Fruit fly (Drosophila melanogaster): ENCODE measurements around the gene Socs16D.

Socs16D gene

DNA sequence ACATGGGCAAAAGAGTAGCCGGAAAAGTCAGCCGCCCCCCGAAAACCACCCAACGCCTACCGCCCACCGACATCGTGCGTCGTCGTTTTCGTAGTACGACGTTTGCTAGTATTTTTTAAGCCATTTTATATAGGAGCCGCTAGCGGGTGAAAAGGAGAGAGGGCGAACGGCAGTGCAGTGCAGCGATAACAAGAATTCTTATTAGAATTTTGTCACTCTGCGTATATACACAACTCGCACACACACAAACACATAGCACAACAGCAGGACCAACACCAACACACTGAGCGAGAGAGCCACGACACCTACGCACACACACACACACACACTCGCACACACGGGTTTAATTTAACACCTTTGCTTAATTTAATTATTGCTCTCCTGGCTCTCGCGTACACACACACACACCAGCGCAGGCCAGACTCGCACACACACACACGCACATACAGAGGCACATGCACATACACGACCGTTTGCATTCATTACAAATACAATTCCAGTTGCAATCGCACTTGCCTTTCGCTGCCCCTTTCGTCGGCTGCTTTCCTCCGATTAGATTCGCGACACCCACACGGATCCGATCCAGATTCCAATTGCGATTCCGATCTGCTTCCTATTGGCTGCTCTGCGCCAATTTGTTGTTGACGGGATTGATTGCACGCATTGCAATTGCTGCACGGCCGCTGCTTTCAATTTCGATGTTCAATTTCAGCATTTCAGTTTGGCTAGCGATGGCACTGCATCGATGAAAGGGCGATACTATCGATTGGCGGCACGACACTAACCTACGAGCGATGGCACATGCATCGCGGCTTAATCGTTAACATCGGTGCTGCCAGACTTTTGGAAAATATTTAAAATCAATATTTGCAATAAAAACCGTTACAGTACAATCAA, at the start of gene Socs16D:
Gene Socs16D, minus strand, starts transcription at position 758 of the 897 bp plus-strand sequence.
- peak; percentile 17 for TF ChIP-seq sd (tag; optimal IDR thresholded peaks at IDR 0.05)
- TF ChIP-seq tgo (GFP tag; IDR thresholded peaks at IDR 0.05): no peak
- TF ChIP-seq pho (GFP tag; optimal IDR thresholded peaks at IDR 0.05): peak; percentile 48
- TF ChIP-seq pnt (GFP tag; optimal IDR thresholded peaks at IDR 0.05): peak; percentile 12
- 0 out of 2 replicates have a peak, but pooled peaks have one; percentile 9 for TF ChIP-seq ssp (GFP tag; IDR thresholded peaks at IDR 0.05)
- TF ChIP-seq CG13624 (GFP tag; optimal IDR thresholded peaks at IDR 0.05): peak; percentile 66
- no peak for TF ChIP-seq CG11247 (GFP tag; IDR thresholded peaks at IDR 0.05)
- no peak for TF ChIP-seq fd96Cb (tag; optimal IDR thresholded peaks at IDR 0.05)
- no peak for TF ChIP-seq nerfin-1 (tag; optimal IDR thresholded peaks at IDR 0.05)
- peak; percentile 95 for TF ChIP-seq CG2129 (GFP tag; IDR thresholded peaks at IDR 0.05; ENCODE audit: partially characterized antibody)
- peak; percentile 69 for TF ChIP-seq CoRest (tag; optimal IDR thresholded peaks at IDR 0.05)
- no peak for TF ChIP-seq NC2α (GFP tag; optimal IDR thresholded peaks at IDR 0.05)
- TF ChIP-seq pzg (GFP tag; optimal IDR thresholded peaks at IDR 0.05): peak; percentile 94
- peak; percentile 20 for TF ChIP-seq D (optimal IDR thresholded peaks at IDR 0.05)
- TF ChIP-seq D (GFP tag; optimal IDR thresholded peaks at IDR 0.05): no peak
- peak; percentile 19 for TF ChIP-seq exex (tag; optimal IDR thresholded peaks at IDR 0.05)
- TF ChIP-seq Six4 (GFP tag; optimal IDR thresholded peaks at IDR 0.05): no peak
- TF ChIP-seq Sin3A (optimal IDR thresholded peaks at IDR 0.05): peak; percentile 68
- no peak for TF ChIP-seq sima (GFP tag; optimal IDR thresholded peaks at IDR 0.05)
- no peak for TF ChIP-seq ftz-f1 (GFP tag; optimal IDR thresholded peaks at IDR 0.05)
- TF ChIP-seq ap (GFP tag; IDR thresholded peaks at IDR 0.05): no peak
- TF ChIP-seq vfl (GFP tag; optimal IDR thresholded peaks at IDR 0.05): peak; percentile 18
- TF ChIP-seq CG9817 (tag; optimal IDR thresholded peaks at IDR 0.05): peak; percentile 27
- TF ChIP-seq gfzf (GFP tag; optimal IDR thresholded peaks at IDR 0.05): peak; percentile 43
- TF ChIP-seq ro (GFP tag; IDR thresholded peaks at IDR 0.05): no peak
- peak; percentile 47 for TF ChIP-seq phol (tag; optimal IDR thresholded peaks at IDR 0.05)
- no peak for TF ChIP-seq Dip3 (GFP tag; optimal IDR thresholded peaks at IDR 0.05)
- TF ChIP-seq Mad (GFP tag; optimal IDR thresholded peaks at IDR 0.05): peak; percentile 32
- peak; percentile 61 for TF ChIP-seq YL-1 (GFP tag; optimal IDR thresholded peaks at IDR 0.05)
- peak; percentile 100 for TF ChIP-seq Sry-δ (GFP tag; optimal IDR thresholded peaks at IDR 0.05)
- no peak for TF ChIP-seq CrebB (tag; optimal IDR thresholded peaks at IDR 0.05)
- peak; percentile 45 for TF ChIP-seq CG7987 (GFP tag; optimal IDR thresholded peaks at IDR 0.05)
- peak; percentile 34 for TF ChIP-seq Jarid2 (GFP tag; optimal IDR thresholded peaks at IDR 0.05)
- TF ChIP-seq HmgZ (tag; optimal IDR thresholded peaks at IDR 0.05): peak; percentile 72
- no peak for TF ChIP-seq CG11093 (GFP tag; IDR thresholded peaks at IDR 0.05)
- TF ChIP-seq HLH54F (GFP tag; optimal IDR thresholded peaks at IDR 0.05): peak; percentile 22
- TF ChIP-seq en (GFP tag; optimal IDR thresholded peaks at IDR 0.05): no peak
- no peak for TF ChIP-seq Sox100B (GFP tag; optimal IDR thresholded peaks at IDR 0.05)
- TF ChIP-seq sr (GFP tag; IDR thresholded peaks at IDR 0.05): peak; percentile 59; the same call in 1 of the 3 replicates
- TF ChIP-seq gsb-n (tag; optimal IDR thresholded peaks at IDR 0.05): no peak
- TF ChIP-seq her (GFP tag; optimal IDR thresholded peaks at IDR 0.05): peak; percentile 43
- no peak for TF ChIP-seq tin (GFP tag; optimal IDR thresholded peaks at IDR 0.05)
- peak; percentile 50 for TF ChIP-seq pum (GFP tag; optimal IDR thresholded peaks at IDR 0.05)
- no peak for TF ChIP-seq tup (GFP tag; optimal IDR thresholded peaks at IDR 0.05)
- peak; percentile 43 for TF ChIP-seq Camta (GFP tag; optimal IDR thresholded peaks at IDR 0.05)
- TF ChIP-seq ci (GFP tag; IDR thresholded peaks at IDR 0.05): peak; percentile 56; the same call in 2 of the 3 replicates
- TF ChIP-seq ttk (GFP tag; IDR thresholded peaks at IDR 0.05): no peak
- no peak for TF ChIP-seq Fer2 (tag; optimal IDR thresholded peaks at IDR 0.05)
- TF ChIP-seq TFAM (GFP tag; optimal IDR thresholded peaks at IDR 0.05): no peak
- peak; percentile 39 for TF ChIP-seq CG12236 (GFP tag; optimal IDR thresholded peaks at IDR 0.05)
